Fruit fly (Drosophila melanogaster) whole organism, pupa: Measurements from ENCODE around the gene Bx.

Source experiments
- CG10348 ChIP-seq: fragments of 200-800 bp; sonication (Bioruptor generic); IDR thresholded peaks from 2 replicates; pipeline ENCODE4 v1.3.6; 2022; ENCODE audit warnings: missing biosample characterization, missing genetic modification characterization
- CG12605 ChIP-seq: fragments of 200-800 bp; sonication (Bioruptor generic); IDR thresholded peaks from 2 replicates; pipeline ENCODE4 v1.3.6; 2022; ENCODE audit warnings: missing biosample characterization, missing genetic modification characterization
- CG13204 ChIP-seq: fragments of 200-800 bp; sonication (Bioruptor generic); optimal IDR thresholded peaks from 2 replicates; lab custom pipeline; 2018; ENCODE audit warnings: missing biosample characterization, mild to moderate bottlenecking, missing genetic modification characterization, moderate library complexity
- CG14655 ChIP-seq: fragments of 200-800 bp; sonication (Bioruptor generic); optimal IDR thresholded peaks from 3 replicates; lab custom pipeline; 2017; ENCODE audit warnings: mild to moderate bottlenecking, missing biosample characterization, missing genetic modification reagents, missing genetic modification characterization
- CG15710 ChIP-seq: fragments of 200-800 bp; sonication (Bioruptor generic); optimal IDR thresholded peaks from 2 replicates; lab custom pipeline; 2018; ENCODE audit warnings: missing biosample characterization, mild to moderate bottlenecking, missing genetic modification characterization, moderate library complexity
- CG17806 ChIP-seq: fragments of 200-800 bp; sonication (Bioruptor generic); optimal IDR thresholded peaks from 2 replicates; lab custom pipeline; 2018; ENCODE audit warnings: missing biosample characterization, mild to moderate bottlenecking, missing genetic modification characterization, moderate library complexity
- CG32121 ChIP-seq: fragments of 200-800 bp; sonication (Bioruptor generic); IDR thresholded peaks from 2 replicates; pipeline ENCODE4 v1.3.6; 2022; ENCODE audit warnings: missing biosample characterization, missing genetic modification characterization
- CG34367 ChIP-seq: fragments of 200-800 bp; sonication (Bioruptor generic); optimal IDR thresholded peaks from 2 replicates; lab custom pipeline; 2018; ENCODE audit warnings: missing biosample characterization, mild to moderate bottlenecking, missing genetic modification characterization
- CG4496 ChIP-seq: fragments of 200-800 bp; sonication (Bioruptor generic); IDR thresholded peaks from 3 replicates; pipeline ENCODE4 v1.3.6; 2022; ENCODE audit warnings: missing biosample characterization, missing genetic modification characterization
- CG8159 ChIP-seq: fragments of 200-800 bp; sonication (Bioruptor generic); optimal IDR thresholded peaks from 3 replicates; lab custom pipeline; 2018; ENCODE audit warnings: missing biosample characterization, mild to moderate bottlenecking, missing genetic modification characterization, moderate library complexity
- CG8301 ChIP-seq: fragments of 200-800 bp; sonication (Bioruptor generic); optimal IDR thresholded peaks from 2 replicates; lab custom pipeline; 2018; ENCODE audit warnings: missing biosample characterization, mild to moderate bottlenecking, missing genetic modification characterization
- CG9948 ChIP-seq: fragments of 200-800 bp; sonication (Bioruptor generic); optimal IDR thresholded peaks from 2 replicates; lab custom pipeline; 2018; ENCODE audit warnings: missing biosample characterization, mild to moderate bottlenecking, missing genetic modification characterization, moderate library complexity
- D1 ChIP-seq: fragments of 200-800 bp; sonication (Bioruptor generic); optimal IDR thresholded peaks from 2 replicates; lab custom pipeline; 2018; ENCODE audit warnings: missing biosample characterization, mild to moderate bottlenecking, missing genetic modification characterization, moderate library complexity
- EcR ChIP-seq: fragments of 200-800 bp; sonication (Bioruptor generic); optimal IDR thresholded peaks from 3 replicates; lab custom pipeline; 2019; ENCODE audit warnings: missing biosample characterization, missing genetic modification characterization, mild to moderate bottlenecking, moderate library complexity, missing genetic modification reagents
- Ets98B ChIP-seq: fragments of 200-800 bp; sonication (Bioruptor generic); IDR thresholded peaks from 2 replicates; pipeline ENCODE4 v1.3.6; 2022; ENCODE audit warnings: missing biosample characterization, missing genetic modification characterization
- Pif1A ChIP-seq: fragments of 200-800 bp; sonication (Bioruptor generic); optimal IDR thresholded peaks from 3 replicates; lab custom pipeline; 2016; ENCODE audit warnings: missing biosample characterization, missing genetic modification characterization
- Pif1B ChIP-seq: fragments of 200-800 bp; sonication (Bioruptor generic); optimal IDR thresholded peaks from 3 replicates; lab custom pipeline; 2016; ENCODE audit warnings: missing biosample characterization, missing genetic modification characterization
- Snoo ChIP-seq: fragments of 200-800 bp; sonication (Bioruptor generic); optimal IDR thresholded peaks from 3 replicates; lab custom pipeline; 2017; ENCODE audit warnings: missing biosample characterization, mild to moderate bottlenecking, missing genetic modification characterization, inconsistent platforms
- fd96Ca ChIP-seq: fragments of 200-800 bp; sonication (Bioruptor generic); IDR thresholded peaks from 3 replicates; pipeline ENCODE4 v1.3.6; 2022; ENCODE audit warnings: missing biosample characterization, missing genetic modification characterization
- gl ChIP-seq: fragments of 200-800 bp; sonication (Bioruptor generic); optimal IDR thresholded peaks from 2 replicates; lab custom pipeline; 2018; ENCODE audit warnings: missing biosample characterization, mild to moderate bottlenecking, missing genetic modification characterization
- rn ChIP-seq: fragments of 200-800 bp; sonication (Bioruptor generic); IDR thresholded peaks from 2 replicates; pipeline ENCODE4 v1.3.6; 2022; ENCODE audit warnings: missing biosample characterization, missing genetic modification characterization

Gene Bx

DNA sequence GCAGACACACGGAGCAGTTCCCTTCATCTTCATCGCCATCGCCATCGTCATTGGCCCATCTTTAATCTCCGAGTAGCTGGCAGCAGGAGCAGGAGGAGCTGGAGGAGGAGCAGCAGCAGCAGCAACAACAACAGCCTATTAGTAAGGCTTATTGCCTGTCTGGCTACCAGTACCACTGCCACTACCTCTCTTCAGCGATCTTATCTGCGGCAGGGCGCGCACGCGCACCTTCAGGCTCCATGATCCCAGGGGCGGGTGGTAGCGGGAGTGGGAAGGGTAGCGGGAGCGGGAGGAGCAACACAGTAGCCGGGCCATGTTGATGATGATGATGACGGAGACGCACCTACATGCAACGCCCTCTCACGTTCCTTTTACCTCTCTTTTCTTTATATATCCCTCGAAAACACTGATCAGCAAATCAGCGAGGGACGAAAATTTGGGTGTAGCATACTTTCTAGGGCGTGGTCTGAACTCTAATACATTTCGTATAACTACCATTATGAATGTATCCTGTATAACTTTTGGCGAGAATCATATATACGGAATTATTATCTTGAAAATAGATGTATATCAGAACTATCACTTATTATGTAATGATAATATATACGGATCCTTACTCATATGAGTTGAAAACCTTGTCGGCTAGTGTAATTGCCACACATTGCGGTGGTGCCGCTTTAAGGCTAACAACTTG lies 22.0 kb downstream of the Bx start:
- no peak for TF ChIP-seq CG10348 (GFP tag; lab: Robert Waterston, UW)
- TF ChIP-seq rn (GFP tag; lab: Robert Waterston, UW) = no peak
- no peak for TF ChIP-seq Pif1B
- TF ChIP-seq Ets98B (GFP tag; lab: Robert Waterston, UW) = no peak
- TF ChIP-seq fd96Ca (GFP tag; lab: Robert Waterston, UW) = no peak
- TF ChIP-seq CG8159 (tag; lab: Kevin White, UChicago) = peak; percentile 67
- TF ChIP-seq CG13204 (GFP tag; lab: Kevin White, UChicago) = peak; percentile 78
- TF ChIP-seq D1 (tag; lab: Kevin White, UChicago) = no peak
- peak; percentile 56 for TF ChIP-seq CG34367 (tag; lab: Kevin White, UChicago)
- TF ChIP-seq CG12605 = no peak
- TF ChIP-seq CG8301 (tag; lab: Kevin White, UChicago) = peak; percentile 1
- TF ChIP-seq Snoo (tag; lab: Kevin White, UChicago) = no peak
- TF ChIP-seq Pif1A (GFP tag; lab: Kevin White, UChicago) = no peak
- TF ChIP-seq EcR (GFP tag; lab: Kevin White, UChicago) = no peak
- TF ChIP-seq CG14655 = peak; percentile 18
- TF ChIP-seq CG9948 (tag; lab: Kevin White, UChicago) = peak; percentile 51
- no peak for TF ChIP-seq CG4496 (GFP tag; lab: Robert Waterston, UW)
- TF ChIP-seq CG32121 = no peak
- TF ChIP-seq CG15710 (tag; lab: Kevin White, UChicago) = peak; percentile 59
- no peak for TF ChIP-seq gl
- TF ChIP-seq CG17806 (tag; lab: Kevin White, UChicago) = peak; percentile 24

DNA sequence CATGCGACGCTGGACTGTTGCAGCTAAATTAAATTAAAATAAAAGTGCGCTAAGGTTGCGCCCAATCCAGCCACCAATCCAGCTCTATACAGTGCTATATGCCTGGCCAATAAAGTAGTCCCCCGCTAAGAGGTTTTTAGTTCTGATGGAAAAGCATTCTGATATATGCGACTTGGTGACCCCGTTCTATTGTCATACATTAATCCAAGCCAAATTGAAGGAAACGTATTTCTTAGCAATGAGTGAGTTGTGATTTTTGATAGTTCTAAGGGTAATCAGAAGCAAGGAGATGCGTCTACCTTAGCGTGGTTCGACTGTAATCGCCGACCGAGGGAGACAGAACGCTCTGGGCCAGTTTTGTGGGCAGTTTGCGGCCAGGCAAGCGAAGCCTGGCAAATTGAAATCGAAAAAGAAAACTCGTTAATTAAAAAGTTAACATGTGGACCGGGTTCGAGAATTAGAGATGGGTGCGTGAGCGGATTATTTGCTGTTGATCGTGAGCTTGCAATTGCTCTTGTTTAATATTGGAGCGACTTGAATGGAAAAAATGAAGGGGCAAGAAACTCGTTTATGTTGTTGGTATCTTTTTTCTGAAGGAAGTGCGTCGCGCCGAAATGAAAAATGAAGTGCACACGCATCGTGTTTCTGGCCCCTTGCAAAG lies 23.1 kb downstream of the Bx start:
- TF ChIP-seq CG13204 (GFP tag; lab: Kevin White, UChicago) (peak; percentile 40), Ets98B (GFP tag; lab: Robert Waterston, UW) (no peak), CG15710 (tag; lab: Kevin White, UChicago) (peak; percentile 67), fd96Ca (GFP tag; lab: Robert Waterston, UW) (peak; percentile 71), CG9948 (tag; lab: Kevin White, UChicago) (peak; percentile 57), gl (peak; percentile 36), CG34367 (tag; lab: Kevin White, UChicago) (peak; percentile 62), CG4496 (GFP tag; lab: Robert Waterston, UW) (peak; percentile 36; the same call in 1 of the 3 replicates), rn (GFP tag; lab: Robert Waterston, UW) (no peak), CG17806 (tag; lab: Kevin White, UChicago) (peak; percentile 69), CG8301 (tag; lab: Kevin White, UChicago) (peak; percentile 55), Pif1A (GFP tag; lab: Kevin White, UChicago) (peak; percentile 70), CG8159 (tag; lab: Kevin White, UChicago) (peak; percentile 71), D1 (tag; lab: Kevin White, UChicago) (no peak), CG14655 (peak; percentile 61), Snoo (tag; lab: Kevin White, UChicago) (peak; percentile 36), CG12605 (no peak), Pif1B (peak; percentile 66), CG32121 (0 out of 2 replicates have a peak, but pooled peaks have one; percentile 10)
- TF ChIP-seq, all 21 proteins: peak for 15

DNA sequence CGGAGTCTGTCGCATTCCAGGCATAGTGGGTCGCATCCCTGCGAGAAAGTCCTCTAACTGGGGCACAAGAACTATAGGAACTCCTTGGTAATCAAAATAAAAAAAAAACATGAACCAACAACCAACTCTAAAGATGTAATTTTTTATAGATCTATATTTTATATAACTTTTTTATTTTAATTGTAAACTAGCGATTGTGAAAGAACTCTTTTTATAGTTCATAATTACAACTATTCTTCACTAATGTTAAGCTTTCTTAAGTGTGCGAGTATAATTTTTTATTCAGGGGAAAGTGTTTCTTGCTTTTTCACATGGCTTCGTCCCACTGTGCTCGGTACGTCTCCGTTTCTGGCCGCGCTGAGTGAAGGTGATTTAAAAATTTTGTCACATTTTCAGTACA lies 25.0 kb downstream of the Bx start:
- TF ChIP-seq CG15710 (tag; lab: Kevin White, UChicago) = peak; percentile 57
- TF ChIP-seq CG8301 (tag; lab: Kevin White, UChicago) = peak; percentile 31
- no peak for TF ChIP-seq EcR (GFP tag; lab: Kevin White, UChicago)
- TF ChIP-seq rn (GFP tag; lab: Robert Waterston, UW) = no peak
- TF ChIP-seq CG34367 (tag; lab: Kevin White, UChicago) = peak; percentile 51
- TF ChIP-seq CG32121 = no peak
- TF ChIP-seq CG13204 (GFP tag; lab: Kevin White, UChicago) = peak; percentile 7
- no peak for TF ChIP-seq Ets98B (GFP tag; lab: Robert Waterston, UW)
- peak; percentile 78 for TF ChIP-seq CG8159 (tag; lab: Kevin White, UChicago)
- no peak for TF ChIP-seq gl
- TF ChIP-seq CG12605 = 0 out of 2 replicates have a peak, but pooled peaks have one; percentile 28
- TF ChIP-seq CG10348 (GFP tag; lab: Robert Waterston, UW) = no peak
- peak; percentile 51 for TF ChIP-seq Pif1B
- TF ChIP-seq CG4496 (GFP tag; lab: Robert Waterston, UW) = peak; percentile 45; the same call in 1 of the 3 replicates
- TF ChIP-seq Pif1A (GFP tag; lab: Kevin White, UChicago) = peak; percentile 14
- TF ChIP-seq CG14655 = peak; percentile 61
- peak; percentile 56 for TF ChIP-seq CG17806 (tag; lab: Kevin White, UChicago)
- peak; percentile 58 for TF ChIP-seq Snoo (tag; lab: Kevin White, UChicago)
- no peak for TF ChIP-seq fd96Ca (GFP tag; lab: Robert Waterston, UW)
- TF ChIP-seq CG9948 (tag; lab: Kevin White, UChicago) = peak; percentile 73
- no peak for TF ChIP-seq D1 (tag; lab: Kevin White, UChicago)

DNA sequence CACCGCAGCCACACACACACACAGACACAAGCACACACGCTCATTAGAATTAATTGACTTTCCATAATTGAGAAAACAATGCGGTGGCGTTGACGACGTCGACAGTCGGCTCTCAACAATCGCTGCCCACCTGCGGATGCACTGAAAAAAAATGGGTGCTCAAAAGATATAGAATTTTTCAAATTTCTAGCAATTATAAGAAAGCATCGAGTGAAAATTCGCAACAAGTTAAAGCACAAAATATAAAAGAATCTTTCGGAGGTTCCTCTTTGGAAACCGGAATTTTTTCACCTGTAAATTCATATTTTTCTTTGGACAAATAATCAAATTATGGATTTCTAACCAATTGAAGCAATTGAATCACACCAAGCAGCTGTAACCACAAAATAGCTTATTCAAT lies 26.7 kb downstream of the Bx start:
- TF ChIP-seq D1 (tag; lab: Kevin White, UChicago) (no peak), CG4496 (GFP tag; lab: Robert Waterston, UW) (peak; percentile 83), fd96Ca (GFP tag; lab: Robert Waterston, UW) (peak; percentile 50; the same call in 1 of the 3 replicates), EcR (GFP tag; lab: Kevin White, UChicago) (no peak), rn (GFP tag; lab: Robert Waterston, UW) (peak; percentile 54; the same call in 1 of the 2 replicates), CG8159 (tag; lab: Kevin White, UChicago) (peak; percentile 11), Pif1B (no peak), CG17806 (tag; lab: Kevin White, UChicago) (peak; percentile 12), gl (no peak), CG14655 (peak; percentile 63), CG12605 (peak; percentile 48), CG9948 (tag; lab: Kevin White, UChicago) (peak; percentile 8), CG13204 (GFP tag; lab: Kevin White, UChicago) (no peak), CG32121 (peak; percentile 69), CG10348 (GFP tag; lab: Robert Waterston, UW) (no peak), Pif1A (GFP tag; lab: Kevin White, UChicago) (peak; percentile 45), CG15710 (tag; lab: Kevin White, UChicago) (no peak), CG8301 (tag; lab: Kevin White, UChicago) (peak; percentile 47), Ets98B (GFP tag; lab: Robert Waterston, UW) (peak; percentile 75), Snoo (tag; lab: Kevin White, UChicago) (no peak), CG34367 (tag; lab: Kevin White, UChicago) (no peak)
